Fruit fly (Drosophila melanogaster) whole organism, pupa: Measurements from ENCODE around the gene CG2991.

Experiments used
- CG10348 ChIP-seq: fragments of 200-800 bp; sonication (Bioruptor generic); IDR thresholded peaks from 2 replicates; pipeline ENCODE4 v1.3.6; 2022; ENCODE audit warnings: missing biosample characterization, missing genetic modification characterization
- CG12605 ChIP-seq: fragments of 200-800 bp; sonication (Bioruptor generic); IDR thresholded peaks from 2 replicates; pipeline ENCODE4 v1.3.6; 2022; ENCODE audit warnings: missing biosample characterization, missing genetic modification characterization
- CG13204 ChIP-seq: fragments of 200-800 bp; sonication (Bioruptor generic); optimal IDR thresholded peaks from 2 replicates; lab custom pipeline; 2018; ENCODE audit warnings: missing biosample characterization, mild to moderate bottlenecking, missing genetic modification characterization, moderate library complexity
- CG14655 ChIP-seq: fragments of 200-800 bp; sonication (Bioruptor generic); optimal IDR thresholded peaks from 3 replicates; lab custom pipeline; 2017; ENCODE audit warnings: mild to moderate bottlenecking, missing biosample characterization, missing genetic modification reagents, missing genetic modification characterization
- CG15710 ChIP-seq: fragments of 200-800 bp; sonication (Bioruptor generic); optimal IDR thresholded peaks from 2 replicates; lab custom pipeline; 2018; ENCODE audit warnings: missing biosample characterization, mild to moderate bottlenecking, missing genetic modification characterization, moderate library complexity
- CG17806 ChIP-seq: fragments of 200-800 bp; sonication (Bioruptor generic); optimal IDR thresholded peaks from 2 replicates; lab custom pipeline; 2018; ENCODE audit warnings: missing biosample characterization, mild to moderate bottlenecking, missing genetic modification characterization, moderate library complexity
- CG32121 ChIP-seq: fragments of 200-800 bp; sonication (Bioruptor generic); IDR thresholded peaks from 2 replicates; pipeline ENCODE4 v1.3.6; 2022; ENCODE audit warnings: missing biosample characterization, missing genetic modification characterization
- CG34367 ChIP-seq: fragments of 200-800 bp; sonication (Bioruptor generic); optimal IDR thresholded peaks from 2 replicates; lab custom pipeline; 2018; ENCODE audit warnings: missing biosample characterization, mild to moderate bottlenecking, missing genetic modification characterization
- CG4496 ChIP-seq: fragments of 200-800 bp; sonication (Bioruptor generic); IDR thresholded peaks from 3 replicates; pipeline ENCODE4 v1.3.6; 2022; ENCODE audit warnings: missing biosample characterization, missing genetic modification characterization
- CG8159 ChIP-seq: fragments of 200-800 bp; sonication (Bioruptor generic); optimal IDR thresholded peaks from 3 replicates; lab custom pipeline; 2018; ENCODE audit warnings: missing biosample characterization, mild to moderate bottlenecking, missing genetic modification characterization, moderate library complexity
- CG8301 ChIP-seq: fragments of 200-800 bp; sonication (Bioruptor generic); optimal IDR thresholded peaks from 2 replicates; lab custom pipeline; 2018; ENCODE audit warnings: missing biosample characterization, mild to moderate bottlenecking, missing genetic modification characterization
- CG9948 ChIP-seq: fragments of 200-800 bp; sonication (Bioruptor generic); optimal IDR thresholded peaks from 2 replicates; lab custom pipeline; 2018; ENCODE audit warnings: missing biosample characterization, mild to moderate bottlenecking, missing genetic modification characterization, moderate library complexity
- D1 ChIP-seq: fragments of 200-800 bp; sonication (Bioruptor generic); optimal IDR thresholded peaks from 2 replicates; lab custom pipeline; 2018; ENCODE audit warnings: missing biosample characterization, mild to moderate bottlenecking, missing genetic modification characterization, moderate library complexity
- EcR ChIP-seq: fragments of 200-800 bp; sonication (Bioruptor generic); optimal IDR thresholded peaks from 3 replicates; lab custom pipeline; 2019; ENCODE audit warnings: missing biosample characterization, missing genetic modification characterization, mild to moderate bottlenecking, moderate library complexity, missing genetic modification reagents
- Ets98B ChIP-seq: fragments of 200-800 bp; sonication (Bioruptor generic); IDR thresholded peaks from 2 replicates; pipeline ENCODE4 v1.3.6; 2022; ENCODE audit warnings: missing biosample characterization, missing genetic modification characterization
- Pif1A ChIP-seq: fragments of 200-800 bp; sonication (Bioruptor generic); optimal IDR thresholded peaks from 3 replicates; lab custom pipeline; 2016; ENCODE audit warnings: missing biosample characterization, missing genetic modification characterization
- Pif1B ChIP-seq: fragments of 200-800 bp; sonication (Bioruptor generic); optimal IDR thresholded peaks from 3 replicates; lab custom pipeline; 2016; ENCODE audit warnings: missing biosample characterization, missing genetic modification characterization
- Snoo ChIP-seq: fragments of 200-800 bp; sonication (Bioruptor generic); optimal IDR thresholded peaks from 3 replicates; lab custom pipeline; 2017; ENCODE audit warnings: missing biosample characterization, mild to moderate bottlenecking, missing genetic modification characterization, inconsistent platforms
- fd96Ca ChIP-seq: fragments of 200-800 bp; sonication (Bioruptor generic); IDR thresholded peaks from 3 replicates; pipeline ENCODE4 v1.3.6; 2022; ENCODE audit warnings: missing biosample characterization, missing genetic modification characterization
- gl ChIP-seq: fragments of 200-800 bp; sonication (Bioruptor generic); optimal IDR thresholded peaks from 2 replicates; lab custom pipeline; 2018; ENCODE audit warnings: missing biosample characterization, mild to moderate bottlenecking, missing genetic modification characterization
- rn ChIP-seq: fragments of 200-800 bp; sonication (Bioruptor generic); IDR thresholded peaks from 2 replicates; pipeline ENCODE4 v1.3.6; 2022; ENCODE audit warnings: missing biosample characterization, missing genetic modification characterization

The CG2991 gene

dm6 chr2L:2825406-2825805 is 31.6 kb upstream of the CG2991 start, which contains the start of gene CG3123:
TSS of gene CG3123 (minus strand) at chr2L:2825506.
- TF ChIP-seq CG10348 (GFP tag; lab: Robert Waterston, UW) (no peak), D1 (tag; lab: Kevin White, UChicago) (no peak), rn (GFP tag; lab: Robert Waterston, UW) (no peak), CG8159 (tag; lab: Kevin White, UChicago) (no peak), Pif1A (GFP tag; lab: Kevin White, UChicago) (no peak), fd96Ca (no peak), CG13204 (GFP tag; lab: Kevin White, UChicago) (no peak)

DNA sequence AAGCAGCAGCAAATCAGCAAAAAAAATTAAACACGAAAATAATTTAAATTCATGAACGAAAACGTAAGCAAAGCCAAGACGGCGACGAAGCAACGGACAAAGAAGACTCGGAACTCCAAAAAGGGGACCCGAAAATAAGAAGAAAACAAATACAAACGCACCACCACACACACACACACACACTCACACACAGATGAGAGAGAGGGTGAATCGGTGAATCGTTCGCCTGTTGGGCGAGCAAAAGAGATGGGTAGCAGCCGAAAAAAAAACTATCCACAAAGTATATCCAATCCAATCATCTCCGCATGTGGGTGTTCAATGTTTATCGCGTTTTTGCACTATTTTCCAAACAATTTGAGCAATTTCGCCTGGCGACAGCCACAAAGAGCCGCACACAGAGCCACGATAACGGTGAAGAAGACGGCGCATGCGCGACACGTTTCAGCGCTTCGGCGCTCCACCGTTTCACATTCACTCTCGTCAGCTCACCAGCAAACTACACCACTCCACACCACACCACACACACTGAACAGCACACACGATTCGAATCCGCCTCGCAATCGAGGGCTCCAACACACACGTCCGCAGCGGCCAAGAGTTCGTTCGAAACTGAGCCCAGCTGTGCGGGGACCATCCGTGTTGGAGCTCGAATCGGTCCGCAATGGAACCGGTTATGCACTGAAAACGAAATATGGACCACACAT is 27.2 kb upstream of the CG2991 start, which contains the start of gene Duox:
Gene Duox, minus strand, starts transcription at position 612 of the 704 bp plus-strand sequence.
- TF ChIP-seq CG4496 (GFP tag; lab: Robert Waterston, UW) = 0 out of 3 replicates have a peak, but pooled peaks have one; percentile 73
- no peak for TF ChIP-seq CG8159 (tag; lab: Kevin White, UChicago)
- TF ChIP-seq, all 21 proteins: peak for 1

- TF ChIP-seq CG15710 (tag; lab: Kevin White, UChicago) (peak; percentile 95), CG10348 (GFP tag; lab: Robert Waterston, UW) (peak; percentile 54), CG4496 (GFP tag; lab: Robert Waterston, UW) (no peak; the same call in 1 of the 3 replicates), CG8159 (tag; lab: Kevin White, UChicago) (peak; percentile 96), Pif1B (peak; percentile 90), Ets98B (GFP tag; lab: Robert Waterston, UW) (peak; percentile 59; the same call in 1 of the 2 replicates), rn (GFP tag; lab: Robert Waterston, UW) (peak; percentile 67), CG9948 (tag; lab: Kevin White, UChicago) (peak; percentile 95), fd96Ca (peak; percentile 88), D1 (tag; lab: Kevin White, UChicago) (peak; percentile 96), CG8301 (peak; percentile 95), EcR (no peak), CG17806 (tag; lab: Kevin White, UChicago) (peak; percentile 90), gl (tag; lab: Kevin White, UChicago) (peak; percentile 67), Pif1A (GFP tag; lab: Kevin White, UChicago) (peak; percentile 88), CG12605 (GFP tag; lab: Robert Waterston, UW) (0 out of 2 replicates have a peak, but pooled peaks have one; percentile 22), Snoo (tag; lab: Kevin White, UChicago) (peak; percentile 93), CG13204 (GFP tag; lab: Kevin White, UChicago) (peak; percentile 58), CG14655 (GFP tag; lab: Kevin White, UChicago) (peak; percentile 98), CG34367 (tag; lab: Kevin White, UChicago) (peak; percentile 87), CG32121 (peak; percentile 84)
- TF ChIP-seq, all 21 proteins: peak for 19
These were observed 26.6 kb upstream of the CG2991 start for dm6 chr2L:2830341-2830800.

dm6 chr2L:2837742-2838461 is 19.1 kb upstream of the CG2991 start, which contains the start of the genes CG3119 and Cpr23B:
TSS of gene CG3119 (minus strand) at chr2L:2837833.
TSS of gene Cpr23B (plus strand) at chr2L:2838411.
- TF ChIP-seq Ets98B (GFP tag; lab: Robert Waterston, UW) (no peak), Pif1A (GFP tag; lab: Kevin White, UChicago) (no peak), CG12605 (GFP tag; lab: Robert Waterston, UW) (no peak), CG15710 (tag; lab: Kevin White, UChicago) (no peak), CG14655 (GFP tag; lab: Kevin White, UChicago) (no peak), CG32121 (no peak)

DNA sequence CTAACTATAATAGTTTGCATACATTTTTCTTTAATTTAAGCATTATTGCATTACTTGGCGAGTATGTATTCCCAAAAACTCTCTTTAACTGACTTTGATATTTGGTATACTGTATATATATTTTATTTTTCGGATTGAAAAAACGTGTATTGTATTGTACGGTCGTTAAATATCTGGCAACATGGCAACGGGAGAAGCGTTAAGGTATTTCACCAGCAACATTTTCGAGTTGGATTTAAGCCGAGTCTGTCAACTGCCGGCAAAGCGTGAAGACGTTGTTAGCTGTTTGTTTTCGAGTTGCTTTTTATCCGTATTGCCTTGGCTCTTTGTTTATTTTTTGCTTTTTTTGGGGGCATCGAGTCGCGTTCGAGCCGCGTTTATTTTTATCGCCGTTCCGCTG is 17.1 kb upstream of the CG2991 start, which contains the start of gene CG2975:
Gene CG2975, plus strand, starts transcription at position 275 of the 400 bp plus-strand sequence.
- no peak for TF ChIP-seq Snoo (tag; lab: Kevin White, UChicago)
- no peak for TF ChIP-seq CG9948 (tag; lab: Kevin White, UChicago)
- TF ChIP-seq CG4496 (GFP tag; lab: Robert Waterston, UW) = no peak
- TF ChIP-seq Pif1A (GFP tag; lab: Kevin White, UChicago) = no peak
- TF ChIP-seq CG12605 (GFP tag; lab: Robert Waterston, UW) = no peak
- TF ChIP-seq EcR = no peak
- TF ChIP-seq CG10348 (GFP tag; lab: Robert Waterston, UW) = no peak
- no peak for TF ChIP-seq CG34367 (tag; lab: Kevin White, UChicago)
- TF ChIP-seq Ets98B (GFP tag; lab: Robert Waterston, UW) = no peak
- no peak for TF ChIP-seq CG32121
- TF ChIP-seq gl (tag; lab: Kevin White, UChicago) = no peak
- TF ChIP-seq CG13204 (GFP tag; lab: Kevin White, UChicago) = no peak
- TF ChIP-seq D1 (tag; lab: Kevin White, UChicago) = no peak
- TF ChIP-seq CG8301 = no peak
- TF ChIP-seq Pif1B = no peak
- TF ChIP-seq rn (GFP tag; lab: Robert Waterston, UW) = no peak
- no peak for TF ChIP-seq fd96Ca
